Worm (Caenorhabditis elegans) whole organism, early embryonic: ENCODE data around the gene atf-4.
A peak's percentile ranks its signal among the peaks of the same experiment; 100 is the strongest.

Experiments used
- B0310.2 ChIP-seq: sonication (generic microtip); optimal IDR thresholded peaks from 2 replicates; lab custom pipeline; 2016; ENCODE audit warnings: mild to moderate bottlenecking, missing genetic modification characterization, missing compliant biosample characterization
- F13C5.2 ChIP-seq: sonication (generic microtip); optimal IDR thresholded peaks from 2 replicates; lab custom pipeline; 2017; ENCODE audit warnings: mild to moderate bottlenecking, missing genetic modification characterization, inconsistent platforms, missing compliant biosample characterization
- aly-1 ChIP-seq: sonication (generic microtip); optimal IDR thresholded peaks from 2 replicates; lab custom pipeline; 2016; ENCODE audit warnings: missing genetic modification characterization, missing compliant biosample characterization
- ama-1 ChIP-seq: fragments of 150-350 bp; optimal IDR thresholded peaks from 2 replicates; lab custom pipeline; 2014
- ceh-13 ChIP-seq: fragments of 200-800 bp; sonication (Bioruptor generic); optimal IDR thresholded peaks from 2 replicates; lab custom pipeline; 2018; ENCODE audit warnings: mild to moderate bottlenecking, missing genetic modification characterization, missing compliant biosample characterization
- ceh-36 ChIP-seq: sonication (generic microtip); optimal IDR thresholded peaks from 2 replicates; lab custom pipeline; 2016; ENCODE audit warnings: missing genetic modification characterization, inconsistent platforms, missing compliant biosample characterization
- ets-7 ChIP-seq: sonication (generic microtip); optimal IDR thresholded peaks from 2 replicates; lab custom pipeline; 2016; ENCODE audit warnings: missing genotype, missing genetic modification characterization, missing compliant biosample characterization
- flt-1 ChIP-seq: fragments of 200-800 bp; sonication (Bioruptor generic); IDR thresholded peaks from 2 replicates; pipeline ENCODE4 v1.3.6; 2022; ENCODE audit warnings: missing genetic modification characterization, missing compliant biosample characterization
- hmbx-1 ChIP-seq: sonication (generic microtip); optimal IDR thresholded peaks from 2 replicates; lab custom pipeline; 2016; ENCODE audit warnings: mild to moderate bottlenecking, missing genetic modification characterization, missing compliant biosample characterization
- hmg-4 ChIP-seq: fragments of 200-800 bp; sonication (Bioruptor generic); optimal IDR thresholded peaks from 2 replicates; lab custom pipeline; 2018; ENCODE audit warnings: mild to moderate bottlenecking, missing genetic modification characterization, missing compliant biosample characterization
- hnd-1 ChIP-seq: sonication (generic microtip); optimal IDR thresholded peaks from 2 replicates; lab custom pipeline; 2016; ENCODE audit warnings: missing genetic modification characterization, missing compliant biosample characterization
- pes-1 ChIP-seq: fragments of 200-800 bp; sonication (Bioruptor generic); IDR thresholded peaks from 2 replicates; pipeline ENCODE4 v1.3.6; 2022; ENCODE audit warnings: missing genetic modification reagents, missing genetic modification characterization, missing compliant biosample characterization
- scrt-1 ChIP-seq: fragments of 200-800 bp; sonication (Bioruptor generic); IDR thresholded peaks from 2 replicates; pipeline ENCODE4 v1.3.6; 2022; ENCODE audit warnings: missing genetic modification characterization, missing compliant biosample characterization
- sea-1 ChIP-seq: fragments of 200-800 bp; sonication (Bioruptor generic); conservative IDR thresholded peaks from 2 replicates; pipeline ENCODE4 v1.3.6; 2022; ENCODE audit warnings: missing genetic modification characterization, missing compliant biosample characterization
- tbx-11 ChIP-seq: fragments of 200-800 bp; sonication (Bioruptor generic); IDR thresholded peaks from 2 replicates; pipeline ENCODE4 v1.3.6; 2022; ENCODE audit warnings: missing genetic modification characterization, missing compliant biosample characterization
- tbx-37 ChIP-seq: fragments of 200-800 bp; sonication (Bioruptor generic); conservative IDR thresholded peaks from 2 replicates; pipeline ENCODE4 v1.3.6; 2022; ENCODE audit warnings: missing genetic modification reagents, missing genetic modification characterization, missing compliant biosample characterization
- tra-4 ChIP-seq: sonication (generic microtip); optimal IDR thresholded peaks from 2 replicates; lab custom pipeline; 2017; ENCODE audit warnings: missing genetic modification characterization, missing compliant biosample characterization

The atf-4 gene

DNA sequence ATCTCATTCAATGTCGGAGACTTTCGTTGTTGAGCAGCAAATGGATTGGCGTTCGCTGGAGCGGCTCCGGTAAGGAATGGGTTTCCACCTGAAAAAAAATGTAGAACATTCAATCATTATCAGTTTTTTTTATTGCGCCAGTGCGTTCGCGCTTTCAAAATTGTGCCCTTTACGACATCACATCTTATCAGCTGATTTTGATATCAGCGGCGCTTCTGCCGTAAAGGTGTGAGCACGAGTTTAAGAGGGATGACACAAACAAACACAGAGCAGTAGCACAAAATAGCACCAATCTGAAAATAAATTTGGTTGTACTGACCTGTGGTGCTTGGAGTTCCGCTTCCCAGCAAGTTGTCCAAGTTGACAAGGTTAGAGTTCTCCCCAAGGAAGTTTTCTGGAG is 6.1 kb upstream of the atf-4 start:
- TF ChIP-seq hmg-4 (GFP tag; lab: Kevin White, UChicago) (no peak), tra-4 (tag; lab: Kevin White, UChicago) (no peak)

DNA sequence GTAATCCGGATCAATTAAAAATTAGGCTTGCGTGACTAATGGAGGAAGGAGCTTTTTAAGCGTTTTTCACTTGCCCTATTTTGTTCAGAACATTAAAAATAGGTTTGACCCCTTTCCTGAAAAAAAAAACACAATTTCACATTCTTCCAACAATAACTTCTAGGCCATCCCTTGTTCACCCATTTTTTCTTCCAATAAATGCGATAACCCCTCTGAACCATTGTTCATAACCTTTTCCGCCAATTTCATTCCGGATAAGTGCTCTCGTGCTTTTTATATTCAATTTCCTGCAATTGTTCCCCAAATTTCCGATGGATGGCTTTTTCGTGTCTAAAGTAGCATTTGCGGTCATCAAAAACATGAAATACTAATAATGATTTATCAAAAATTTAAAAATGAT is 4.8 kb upstream of the atf-4 start:
- TF ChIP-seq tbx-37 (GFP tag; lab: Robert Waterston, UW) (no peak), ets-7 (no peak), F13C5.2 (tag; lab: Kevin White, UChicago) (no peak), B0310.2 (no peak), ceh-13 (GFP tag; lab: Kevin White, UChicago) (no peak), ama-1 (lab: Kevin White, UChicago) (no peak), flt-1 (GFP tag; lab: Robert Waterston, UW) (no peak), scrt-1 (GFP tag; lab: Robert Waterston, UW) (no peak), aly-1 (tag; lab: Kevin White, UChicago) (no peak), sea-1 (GFP tag; lab: Robert Waterston, UW) (no peak), hnd-1 (no peak), tra-4 (tag; lab: Kevin White, UChicago) (no peak)

DNA sequence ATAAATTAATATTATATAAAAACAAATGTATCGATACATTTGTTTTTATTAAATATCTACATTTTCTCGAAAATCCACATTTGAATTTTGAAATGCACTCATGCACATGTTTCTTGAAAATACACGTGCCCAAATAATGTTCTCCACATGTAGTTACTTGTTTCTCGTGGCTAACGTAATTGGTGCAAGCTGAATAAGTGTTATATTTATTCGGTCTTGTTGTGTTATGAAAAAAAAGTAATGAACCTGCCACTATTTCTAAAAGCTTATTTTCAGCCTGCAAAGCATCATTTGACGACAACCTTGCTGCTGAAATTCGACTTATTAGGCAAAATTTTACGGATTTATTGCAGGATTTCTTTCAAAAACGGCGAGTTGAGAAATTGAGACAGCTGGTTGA is 2.8 kb upstream of the atf-4 start:
- TF ChIP-seq ceh-13 (GFP tag; lab: Kevin White, UChicago) = no peak
- TF ChIP-seq scrt-1 (GFP tag; lab: Robert Waterston, UW) = no peak
- peak; percentile 37 for TF ChIP-seq F13C5.2 (tag; lab: Kevin White, UChicago)
- TF ChIP-seq ceh-36 (tag; lab: Kevin White, UChicago) = no peak
- no peak for TF ChIP-seq ama-1 (lab: Kevin White, UChicago)
- no peak for TF ChIP-seq sea-1 (GFP tag; lab: Robert Waterston, UW)

DNA sequence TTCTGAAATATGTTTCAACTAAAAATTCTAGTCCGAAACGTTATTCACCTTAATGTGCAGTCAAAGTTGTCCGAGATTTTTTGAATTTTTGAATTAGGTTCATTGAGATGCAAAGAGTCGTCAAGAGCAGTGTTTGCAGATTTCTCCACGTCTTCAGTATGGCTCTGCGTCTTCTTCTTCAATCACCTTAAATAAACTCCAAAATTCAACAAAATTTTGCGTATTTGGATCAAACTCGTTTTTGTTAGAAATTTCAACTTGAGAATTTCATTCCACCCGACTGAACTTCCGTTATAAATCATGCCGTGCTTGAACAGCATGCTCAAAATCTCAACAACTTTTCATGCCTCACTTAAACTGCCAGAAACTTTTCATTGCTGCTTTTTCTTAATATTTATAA is 1.5 kb upstream of the atf-4 start, which contains the start of gene T04C10.3:
TSS of gene T04C10.3 (plus strand) at position 301 of the 400 bp plus-strand sequence.
- TF ChIP-seq hmbx-1 (tag; lab: Kevin White, UChicago) = no peak
- TF ChIP-seq scrt-1 (GFP tag; lab: Robert Waterston, UW) = no peak
- TF ChIP-seq sea-1 (GFP tag; lab: Robert Waterston, UW) = no peak
- TF ChIP-seq tbx-37 (GFP tag; lab: Robert Waterston, UW) = no peak
- no peak for TF ChIP-seq hnd-1
- TF ChIP-seq pes-1 (GFP tag; lab: Robert Waterston, UW) = no peak
- TF ChIP-seq hmg-4 (GFP tag; lab: Kevin White, UChicago) = no peak
- TF ChIP-seq ets-7 = no peak
- TF ChIP-seq B0310.2 = no peak
- no peak for TF ChIP-seq flt-1 (GFP tag; lab: Robert Waterston, UW)

DNA sequence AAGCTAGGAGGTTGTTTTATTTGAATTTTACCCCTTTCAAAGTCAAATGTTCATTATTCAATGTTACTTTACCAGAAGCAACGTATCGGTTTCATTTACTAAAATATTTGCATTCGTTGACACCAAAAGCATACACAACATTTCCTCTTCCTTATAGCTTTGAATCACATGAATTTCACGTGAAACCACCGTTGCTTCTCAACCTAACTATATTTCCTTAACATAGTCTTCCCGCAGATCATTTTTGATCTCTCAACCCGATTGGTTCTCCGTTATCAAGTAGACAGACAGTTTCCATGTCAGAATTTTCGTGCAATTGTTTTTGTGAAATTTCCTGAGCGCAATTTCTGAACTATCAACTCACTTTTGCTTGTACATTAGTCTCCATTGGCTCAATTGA is 705 bp downstream of the atf-4 start:
- TF ChIP-seq hmg-4 (GFP tag; lab: Kevin White, UChicago) = no peak
- no peak for TF ChIP-seq tra-4 (tag; lab: Kevin White, UChicago)
- TF ChIP-seq sea-1 (GFP tag; lab: Robert Waterston, UW) = no peak
- no peak for TF ChIP-seq scrt-1 (GFP tag; lab: Robert Waterston, UW)
- TF ChIP-seq tbx-11 (GFP tag; lab: Robert Waterston, UW) = no peak
- no peak for TF ChIP-seq flt-1 (GFP tag; lab: Robert Waterston, UW)
- no peak for TF ChIP-seq pes-1 (GFP tag; lab: Robert Waterston, UW)
- no peak for TF ChIP-seq hnd-1
- TF ChIP-seq ets-7 = no peak
- no peak for TF ChIP-seq ceh-36 (tag; lab: Kevin White, UChicago)
- TF ChIP-seq hmbx-1 (tag; lab: Kevin White, UChicago) = no peak
- no peak for TF ChIP-seq ama-1 (lab: Kevin White, UChicago)

DNA sequence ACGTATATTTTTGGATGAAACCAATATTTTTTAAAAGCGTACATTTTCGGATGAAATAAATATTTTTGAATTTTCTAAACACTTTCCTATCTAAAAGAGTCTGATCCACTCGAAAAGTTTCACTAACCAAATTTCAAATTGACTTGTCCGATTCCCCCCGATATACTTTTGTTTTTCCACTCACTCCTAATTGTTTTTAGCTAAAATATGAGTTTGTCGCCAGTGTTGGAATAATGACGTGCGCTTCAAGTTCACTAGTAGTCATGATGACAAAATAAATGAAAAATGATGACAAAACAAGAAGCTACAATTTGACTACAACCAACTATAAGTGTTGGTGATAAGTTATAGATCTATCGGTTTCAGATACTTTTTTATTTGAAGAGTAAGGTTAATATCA is 1.8 kb downstream of the atf-4 start:
- no peak for TF ChIP-seq F13C5.2 (tag; lab: Kevin White, UChicago)
- no peak for TF ChIP-seq scrt-1 (GFP tag; lab: Robert Waterston, UW)
- TF ChIP-seq ceh-13 (GFP tag; lab: Kevin White, UChicago) = no peak
- no peak for TF ChIP-seq tra-4 (tag; lab: Kevin White, UChicago)
- no peak for TF ChIP-seq ceh-36 (tag; lab: Kevin White, UChicago)
- TF ChIP-seq flt-1 (GFP tag; lab: Robert Waterston, UW) = no peak
- TF ChIP-seq hmg-4 (GFP tag; lab: Kevin White, UChicago) = no peak
- no peak for TF ChIP-seq ets-7
- no peak for TF ChIP-seq hmbx-1 (tag; lab: Kevin White, UChicago)
- TF ChIP-seq tbx-37 (GFP tag; lab: Robert Waterston, UW) = no peak
- no peak for TF ChIP-seq B0310.2
- no peak for TF ChIP-seq ama-1 (lab: Kevin White, UChicago)
- TF ChIP-seq tbx-11 (GFP tag; lab: Robert Waterston, UW) = no peak
- TF ChIP-seq hnd-1 = no peak
- no peak for TF ChIP-seq pes-1 (GFP tag; lab: Robert Waterston, UW)
- no peak for TF ChIP-seq sea-1 (GFP tag; lab: Robert Waterston, UW)
- no peak for TF ChIP-seq aly-1 (tag; lab: Kevin White, UChicago)

DNA sequence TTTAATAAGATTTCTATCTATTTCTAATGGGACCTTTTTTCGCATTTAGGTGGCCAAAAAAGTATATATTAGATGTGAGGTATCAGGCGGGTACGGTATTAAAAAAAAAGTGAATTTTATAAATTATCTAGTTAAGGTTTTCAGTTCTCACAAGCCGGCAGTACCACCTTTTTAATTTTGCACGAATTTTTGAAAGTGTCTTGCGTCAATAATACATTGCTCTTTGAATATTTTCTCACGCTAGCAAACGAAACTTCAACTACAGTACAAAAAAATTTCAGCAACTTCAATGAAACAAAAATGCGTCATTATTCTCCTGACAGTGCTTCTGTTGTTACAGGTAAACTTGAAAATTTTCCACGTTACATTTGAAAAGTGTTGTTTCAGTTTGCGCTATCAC is 3.7 kb downstream of the atf-4 start, which contains the start of gene F42D1.4:
TSS of gene F42D1.4 (plus strand) at position 301 of the 400 bp plus-strand sequence.
- TF ChIP-seq B0310.2 (no peak), scrt-1 (GFP tag; lab: Robert Waterston, UW) (no peak), hmg-4 (GFP tag; lab: Kevin White, UChicago) (no peak), ama-1 (lab: Kevin White, UChicago) (no peak), ceh-36 (tag; lab: Kevin White, UChicago) (no peak), tbx-37 (GFP tag; lab: Robert Waterston, UW) (no peak), F13C5.2 (tag; lab: Kevin White, UChicago) (no peak)

DNA sequence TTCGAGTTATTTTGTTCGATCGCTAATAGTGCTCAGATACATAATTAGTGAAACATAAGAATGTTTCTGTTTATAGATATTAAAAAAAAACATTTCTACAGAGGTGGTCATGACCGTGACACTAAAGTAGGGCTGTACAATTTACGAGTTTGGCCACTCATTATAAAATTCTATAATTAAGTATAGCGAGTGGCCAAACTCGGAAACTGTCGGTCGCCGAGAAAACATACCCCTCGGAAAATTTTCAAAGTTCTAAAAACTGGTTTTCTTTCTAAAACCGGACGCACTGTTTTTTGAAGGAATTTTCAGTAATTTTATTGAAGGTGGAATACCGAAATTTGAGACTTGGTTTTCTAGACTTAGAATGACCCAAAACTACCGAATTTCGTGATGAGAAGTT is 4.9 kb downstream of the atf-4 start:
- TF ChIP-seq flt-1 (GFP tag; lab: Robert Waterston, UW) (no peak), hnd-1 (no peak), tra-4 (tag; lab: Kevin White, UChicago) (no peak), ets-7 (no peak), hmg-4 (GFP tag; lab: Kevin White, UChicago) (no peak), B0310.2 (no peak), tbx-11 (GFP tag; lab: Robert Waterston, UW) (no peak), ceh-13 (GFP tag; lab: Kevin White, UChicago) (no peak), ama-1 (lab: Kevin White, UChicago) (no peak), pes-1 (GFP tag; lab: Robert Waterston, UW) (no peak), tbx-37 (GFP tag; lab: Robert Waterston, UW) (no peak)
